Fruit fly (Drosophila melanogaster): ENCODE data around the gene CG11034.

Gene CG11034

DNA sequence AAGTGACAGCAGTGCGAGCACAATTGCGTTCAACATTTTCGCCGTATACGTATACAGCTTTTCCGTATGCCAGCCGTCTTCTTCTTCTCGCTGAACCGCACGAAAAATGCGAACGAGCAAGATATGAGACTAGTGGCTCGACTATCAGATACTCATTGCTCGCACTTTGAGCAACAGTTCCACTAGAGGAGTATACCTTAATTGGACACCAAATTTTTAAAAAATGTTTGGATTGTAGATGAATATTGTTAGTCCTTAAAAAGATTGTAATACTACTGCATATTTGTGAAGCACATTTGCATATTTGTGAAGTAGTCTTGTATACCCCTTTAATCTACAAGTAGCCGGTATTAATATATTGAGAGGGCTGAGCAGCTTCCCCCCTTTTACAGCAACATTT lies 27.0 kb upstream of the CG11034 start (continued):
- TF ChIP-seq CG12071 (GFP tag; optimal IDR thresholded peaks at IDR 0.05), result peak; percentile 20
- TF ChIP-seq CG10543 (GFP tag; optimal IDR thresholded peaks at IDR 0.05), result no peak
- TF ChIP-seq MBD-R2 (GFP tag; IDR thresholded peaks at IDR 0.05), result no peak
- no peak for TF ChIP-seq CG16779 (GFP tag; IDR thresholded peaks at IDR 0.05)
- peak; percentile 48 for TF ChIP-seq CG12769 (tag; optimal IDR thresholded peaks at IDR 0.05)
- TF ChIP-seq CG15269 (tag; optimal IDR thresholded peaks at IDR 0.05), result peak; percentile 28
- no peak for TF ChIP-seq Bteb2 (GFP tag; optimal IDR thresholded peaks at IDR 0.05)
- peak in 1 of 2 experiments; percentile 8 for TF ChIP-seq Pdp1 (GFP tag; optimal IDR thresholded peaks at IDR 0.05)
- TF ChIP-seq CG13424 (tag; optimal IDR thresholded peaks at IDR 0.05), result no peak
- peak; percentile 18 for TF ChIP-seq CG7556 (GFP tag; optimal IDR thresholded peaks at IDR 0.05)
- TF ChIP-seq al (GFP tag; IDR thresholded peaks at IDR 0.05), result no peak
- peak; percentile 6 for TF ChIP-seq lilli (GFP tag; optimal IDR thresholded peaks at IDR 0.05)
- TF ChIP-seq CG2120 (GFP tag; optimal IDR thresholded peaks at IDR 0.05), result peak; percentile 40
- TF ChIP-seq CG3281 (GFP tag; optimal IDR thresholded peaks at IDR 0.05), result peak; percentile 5
- peak; percentile 49; the same call in 2 of the 3 replicates for TF ChIP-seq mld (GFP tag; IDR thresholded peaks at IDR 0.05; ENCODE audit: partially characterized antibody)
- TF ChIP-seq Med (GFP tag), result peak; percentile 78
- TF ChIP-seq BtbVII (GFP tag; optimal IDR thresholded peaks at IDR 0.05), result peak; percentile 5
- no peak for TF ChIP-seq Ptx1 (GFP tag; IDR thresholded peaks at IDR 0.05)
- TF ChIP-seq Fer1 (GFP tag; optimal IDR thresholded peaks at IDR 0.05), result peak; percentile 34
- peak; percentile 41; the same call in 1 of the 2 replicates for TF ChIP-seq Xrp1 (GFP tag; IDR thresholded peaks at IDR 0.05)
- peak; percentile 19 for TF ChIP-seq PHDP (tag; optimal IDR thresholded peaks at IDR 0.05)
- no peak for TF ChIP-seq CHES-1-like (GFP tag; optimal IDR thresholded peaks at IDR 0.05)
- peak; percentile 51 for TF ChIP-seq CG11504 (tag; optimal IDR thresholded peaks at IDR 0.05)
- TF ChIP-seq nom (GFP tag; optimal IDR thresholded peaks at IDR 0.05), result no peak
- no peak for TF ChIP-seq CG1602 (GFP tag; optimal IDR thresholded peaks at IDR 0.05)
- TF ChIP-seq CG32772 (GFP tag; IDR thresholded peaks at IDR 0.05), result no peak

DNA sequence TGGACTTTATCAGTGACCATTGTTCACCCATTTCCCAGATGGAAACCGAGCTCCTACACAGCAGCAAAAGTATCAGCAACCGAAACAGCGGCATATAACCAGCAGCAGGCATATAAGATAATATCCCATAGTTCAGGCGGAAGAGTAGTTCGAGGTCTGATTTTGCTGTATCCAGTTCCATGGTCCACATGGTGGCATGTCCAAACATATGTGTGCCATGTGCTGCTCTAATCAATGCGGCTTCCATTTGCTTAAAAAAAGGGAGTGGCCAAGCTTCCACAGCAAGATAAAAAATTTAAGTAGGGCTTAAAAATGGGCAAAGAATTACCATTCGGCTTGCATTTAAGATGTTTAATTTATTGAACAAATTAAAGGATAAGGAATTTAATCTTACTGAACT lies 24.5 kb upstream of the CG11034 start:
- TF ChIP-seq odd (GFP tag; optimal IDR thresholded peaks at IDR 0.05) (no peak), ato (GFP tag; IDR thresholded peaks at IDR 0.05; ENCODE audit: partially characterized antibody) (no peak), pita (GFP tag; optimal IDR thresholded peaks at IDR 0.05) (no peak), kni (GFP tag; optimal IDR thresholded peaks at IDR 0.05) (no peak), esg (GFP tag; conservative IDR thresholded peaks at IDR 0.05) (no peak), so (GFP tag; IDR thresholded peaks at IDR 0.05) (no peak), sens (GFP tag) (peak; percentile 10), CG10543 (GFP tag; optimal IDR thresholded peaks at IDR 0.05) (no peak), twi (tag; optimal IDR thresholded peaks at IDR 0.05) (peak; percentile 96), Side (GFP tag; optimal IDR thresholded peaks at IDR 0.05) (no peak), hkb (optimal IDR thresholded peaks at IDR 0.05) (no peak), hkb (GFP tag; IDR thresholded peaks at IDR 0.05) (no peak), Vsx1 (GFP tag; optimal IDR thresholded peaks at IDR 0.05) (no peak), sens-2 (GFP tag; IDR thresholded peaks at IDR 0.05) (no peak), CG8388 (GFP tag; optimal IDR thresholded peaks at IDR 0.05) (no peak), Atf3 (GFP tag; optimal IDR thresholded peaks at IDR 0.05) (no peak), CG13424 (tag; optimal IDR thresholded peaks at IDR 0.05) (no peak), caup (GFP tag; optimal IDR thresholded peaks at IDR 0.05; ENCODE audit: severe bottlenecking) (no peak), CG7963 (GFP tag; IDR thresholded peaks at IDR 0.05; ENCODE audit: partially characterized antibody) (no peak), CG11560 (tag; IDR thresholded peaks at IDR 0.05) (peak; percentile 21; the same call in 1 of the 3 replicates), sug (tag; optimal IDR thresholded peaks at IDR 0.05) (no peak), CG12219 (GFP tag; optimal IDR thresholded peaks at IDR 0.05) (no peak), sc (optimal IDR thresholded peaks at IDR 0.05) (no peak), sc (GFP tag; optimal IDR thresholded peaks at IDR 0.05) (no peak), tin (GFP tag; optimal IDR thresholded peaks at IDR 0.05) (no peak), CG2199 (GFP tag; IDR thresholded peaks at IDR 0.05) (no peak), tll (GFP tag; optimal IDR thresholded peaks at IDR 0.05) (no peak), CG11504 (tag; optimal IDR thresholded peaks at IDR 0.05) (no peak)

All from whole organism, embryonic.